Worm (Caenorhabditis elegans) whole organism, late embryonic: ENCODE data around the gene fbxc-32.

Experiments
- F13H6.1 ChIP-seq: sonication (generic microtip); optimal IDR thresholded peaks from 2 replicates; lab custom pipeline; 2016; ENCODE audit warnings: missing genetic modification characterization, missing compliant biosample characterization
- ama-1 ChIP-seq: fragments of 150-350 bp; optimal IDR thresholded peaks from 2 replicates; lab custom pipeline; 2014
- ceh-19 ChIP-seq: fragments of 200-800 bp; sonication (Bioruptor generic); optimal IDR thresholded peaks from 2 replicates; lab custom pipeline; 2018; ENCODE audit warnings: mild to moderate bottlenecking, missing genetic modification characterization, missing compliant biosample characterization
- hlh-15 ChIP-seq: sonication (generic microtip); optimal IDR thresholded peaks from 2 replicates; lab custom pipeline; 2016; ENCODE audit warnings: missing genetic modification characterization, missing compliant biosample characterization
- madf-2 ChIP-seq: sonication (generic microtip); optimal IDR thresholded peaks from 2 replicates; lab custom pipeline; 2017; ENCODE audit warnings: missing genetic modification characterization, missing compliant biosample characterization
- nhr-11 ChIP-seq: fragments of 150-350 bp; optimal IDR thresholded peaks from 2 replicates; lab custom pipeline; 2014; ENCODE audit warnings: missing biosample characterization, missing genetic modification characterization
- odd-2 ChIP-seq: sonication (generic microtip); optimal IDR thresholded peaks from 2 replicates; lab custom pipeline; 2017; ENCODE audit warnings: antibody characterized with exemption, mild to moderate bottlenecking, missing genetic modification characterization, missing compliant biosample characterization
- pax-1 ChIP-seq: fragments of 150-350 bp; optimal IDR thresholded peaks from 2 replicates; lab custom pipeline; 2014; ENCODE audit warnings: missing biosample characterization, missing genetic modification characterization
- pqm-1 ChIP-seq: sonication (generic microtip); optimal IDR thresholded peaks from 2 replicates; lab custom pipeline; 2016; ENCODE audit warnings: missing genetic modification characterization, missing compliant biosample characterization
- sox-4 ChIP-seq: sonication (generic microtip); optimal IDR thresholded peaks from 2 replicates; lab custom pipeline; 2017; ENCODE audit warnings: mild to moderate bottlenecking, missing genetic modification characterization, inconsistent platforms, missing compliant biosample characterization
- unc-86 ChIP-seq: sonication (generic microtip); optimal IDR thresholded peaks from 2 replicates; lab custom pipeline; 2016; ENCODE audit warnings: missing genetic modification characterization, missing compliant biosample characterization

ce11 chrII:988437-988836 lies 40.4 kb upstream of the fbxc-32 start, which contains the start of gene fbxc-39:
- TF ChIP-seq ama-1 (lab: Kevin White, UChicago) = no peak
- no peak for TF ChIP-seq sox-4 (tag; lab: Kevin White, UChicago)
- TF ChIP-seq unc-86 (tag; lab: Kevin White, UChicago) = no peak
- no peak for TF ChIP-seq madf-2 (tag; lab: Kevin White, UChicago)
- TF ChIP-seq pqm-1 (tag; lab: Kevin White, UChicago) = no peak
- no peak for TF ChIP-seq ceh-19 (GFP tag; lab: Kevin White, UChicago)
- TF ChIP-seq nhr-11 (tag; lab: Kevin White, UChicago) = no peak
- no peak for TF ChIP-seq odd-2 (tag; lab: Kevin White, UChicago)
- no peak for TF ChIP-seq hlh-15 (tag; lab: Kevin White, UChicago)
- TF ChIP-seq pax-1 (tag; lab: Kevin White, UChicago) = no peak
- TF ChIP-seq F13H6.1 (tag; lab: Kevin White, UChicago) = no peak
